Worm (Caenorhabditis elegans): ENCODE data around the gene ocr-2.
A peak's percentile ranks its signal among the peaks of the same experiment; 100 is the strongest.

Gene ocr-2

DNA sequence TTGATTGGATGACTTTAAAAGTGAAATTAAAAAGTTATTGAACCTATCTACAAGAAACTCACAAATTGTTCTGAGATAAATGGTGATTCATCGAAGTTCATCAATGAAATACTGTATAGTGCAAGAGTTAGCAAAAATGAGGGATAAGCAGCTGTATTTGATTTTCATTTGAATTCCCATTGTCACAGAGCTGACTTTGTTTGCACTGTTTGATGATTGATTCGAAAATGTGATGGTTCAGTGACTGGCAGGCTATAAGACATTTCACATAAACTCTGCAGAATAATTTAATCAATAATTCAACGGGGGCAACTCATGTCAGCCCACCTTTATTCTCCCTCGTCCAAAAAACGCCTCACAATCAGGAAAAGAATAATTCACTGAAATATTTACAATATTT, 23.7 kb upstream of the ocr-2 start, which contains the start of gene T09A12.8 (continued):
- TF ChIP-seq aptf-3 (GFP tag; IDR thresholded peaks at IDR 0.05): no peak
- no peak for TF ChIP-seq unc-130 (GFP tag; optimal IDR thresholded peaks at IDR 0.05)
- no peak for TF ChIP-seq atf-7 (tag; optimal IDR thresholded peaks at IDR 0.05)

- TF ChIP-seq snpc-3.4 (tag; optimal IDR thresholded peaks at IDR 0.05) (no peak), nhr-179 (tag; optimal IDR thresholded peaks at IDR 0.05) (no peak), Y53F4B.3 (GFP tag; IDR thresholded peaks at IDR 0.05) (no peak), rpc-1 (optimal IDR thresholded peaks at IDR 0.05) (no peak), rpc-1 (tag; optimal IDR thresholded peaks at IDR 0.05) (no peak), ztf-25 (GFP tag; IDR thresholded peaks at IDR 0.05) (no peak), B0261.1 (tag; optimal IDR thresholded peaks at IDR 0.05) (no peak), B0336.3 (GFP tag; IDR thresholded peaks at IDR 0.05) (no peak), lin-35 (GFP tag; optimal IDR thresholded peaks at IDR 0.05) (no peak), K11D2.4 (GFP tag; IDR thresholded peaks at IDR 0.05) (no peak), snpc-1.3 (tag; optimal IDR thresholded peaks at IDR 0.05; ENCODE audit: insufficient read depth) (no peak), Y95B8A.8 (GFP tag; IDR thresholded peaks at IDR 0.05) (no peak), ztf-6 (GFP tag; IDR thresholded peaks at IDR 0.05) (no peak)
These were observed 23.3 kb upstream of the ocr-2 start for ce11 chrIV:8243170-8243569.

ce11 chrIV:8241312-8241833, 21.5 kb upstream of the ocr-2 start:
- TF ChIP-seq F49E8.2 (tag; optimal IDR thresholded peaks at IDR 0.05; ENCODE audit: insufficient read depth): no peak
- TF ChIP-seq nhr-80 (tag; optimal IDR thresholded peaks at IDR 0.05): peak; percentile 25

DNA sequence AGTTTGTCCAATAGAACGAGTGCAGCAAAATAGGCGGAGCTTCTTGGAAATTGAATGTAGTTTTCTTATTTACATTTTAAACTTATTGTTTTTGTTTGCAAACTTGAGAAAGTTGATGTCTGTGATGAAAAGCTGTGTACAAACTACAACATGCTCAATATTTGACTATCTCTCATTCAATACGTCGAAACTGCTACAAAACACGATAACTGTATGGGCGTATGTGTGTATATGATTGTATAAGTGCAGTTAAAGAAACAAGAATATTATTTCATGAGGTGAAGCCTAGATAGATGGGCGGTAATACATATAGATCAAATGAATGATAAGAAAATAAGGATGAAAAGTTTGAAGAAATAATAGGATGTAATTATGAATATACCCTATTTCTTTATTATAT, 19.7 kb upstream of the ocr-2 start:
- no peak for TF ChIP-seq ama-1 (optimal IDR thresholded peaks at IDR 0.05)
- TF ChIP-seq ama-1 (GFP tag; optimal IDR thresholded peaks at IDR 0.05): no peak
- no peak for TF ChIP-seq hlh-26 (GFP tag; conservative IDR thresholded peaks at IDR 0.05)
- TF ChIP-seq atf-7 (tag; optimal IDR thresholded peaks at IDR 0.05): no peak

- TF ChIP-seq snpc-1.3 (tag; optimal IDR thresholded peaks at IDR 0.05; ENCODE audit: insufficient read depth): no peak
- no peak for TF ChIP-seq madf-6 (GFP tag; IDR thresholded peaks at IDR 0.05)
- TF ChIP-seq D2030.7 (GFP tag; IDR thresholded peaks at IDR 0.05): no peak
- no peak for TF ChIP-seq lin-40 (tag; optimal IDR thresholded peaks at IDR 0.05)
- no peak for TF ChIP-seq Y53G8AR.9 (GFP tag; conservative IDR thresholded peaks at IDR 0.05)
- TF ChIP-seq ceh-27 (GFP tag; optimal IDR thresholded peaks at IDR 0.05): no peak
- no peak for TF ChIP-seq unc-62 (GFP tag; optimal IDR thresholded peaks at IDR 0.05)
- TF ChIP-seq madf-8 (GFP tag; conservative IDR thresholded peaks at IDR 0.05): no peak
These were observed 16.6 kb upstream of the ocr-2 start, which contains the start of gene nhr-66 for ce11 chrIV:8236502-8236901. TSS of gene nhr-66 (minus strand) at chrIV:8236602.

- TF ChIP-seq athp-1 (tag; optimal IDR thresholded peaks at IDR 0.05) (no peak), lin-35 (GFP tag; optimal IDR thresholded peaks at IDR 0.05) (no peak), nfyb-1 (GFP tag; IDR thresholded peaks at IDR 0.05) (no peak), let-526 (GFP tag; IDR thresholded peaks at IDR 0.05) (no peak), egrh-3 (GFP tag; IDR thresholded peaks at IDR 0.05) (no peak), F10E7.11 (tag; optimal IDR thresholded peaks at IDR 0.05) (no peak), lin-54 (GFP tag; optimal IDR thresholded peaks at IDR 0.05) (no peak)
These were observed 15.3 kb upstream of the ocr-2 start for ce11 chrIV:8235114-8235686.

All from whole organism, young adult.